Fruit fly (Drosophila melanogaster) whole organism, embryonic: ENCODE data around the gene Fatp1.

ENCODE experiments used
- CG6654 ChIP-seq: fragments of 200-800 bp; sonication (Bioruptor generic); optimal IDR thresholded peaks from 2 replicates; lab custom pipeline; 2017; ENCODE audit warnings: missing biosample characterization, mild to moderate bottlenecking, missing genetic modification characterization
- gt ChIP-seq: fragments of 200-800 bp; sonication (Bioruptor generic); IDR thresholded peaks from 2 replicates; pipeline ENCODE4 v1.3.6; 2022; ENCODE audit warnings: missing biosample characterization, missing genetic modification characterization

DNA sequence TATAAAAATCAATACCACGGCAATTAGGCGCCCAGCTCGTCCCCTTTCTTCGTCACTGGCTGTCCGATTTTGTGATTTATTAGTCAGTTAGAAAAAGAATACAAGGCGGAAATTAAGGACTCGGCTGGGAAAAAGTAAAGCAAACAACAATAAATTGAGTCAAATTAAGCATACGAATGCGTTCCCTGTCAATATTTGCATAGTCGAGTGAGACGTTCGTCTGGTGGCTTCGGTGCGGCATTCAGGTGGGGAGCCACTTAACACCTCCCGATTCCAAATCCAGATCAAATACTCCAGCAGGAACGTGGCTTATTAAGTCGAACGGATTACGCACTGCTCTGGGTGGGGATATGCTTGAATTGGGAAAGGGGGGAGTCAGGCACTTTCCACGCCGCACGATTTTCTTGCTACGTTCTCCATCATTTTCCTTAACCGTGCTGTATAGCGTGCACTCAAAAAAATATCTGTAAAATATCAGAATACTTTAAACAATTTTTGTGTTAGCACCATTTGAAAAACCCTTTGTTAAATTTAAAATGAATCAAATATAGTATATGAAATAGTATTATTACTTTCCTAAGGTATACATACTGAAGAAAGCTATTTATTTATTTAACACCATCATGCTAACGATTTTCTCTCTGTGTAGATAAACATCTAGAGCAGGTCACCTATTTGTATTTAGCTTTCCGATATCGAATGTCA is 26.2 kb upstream of the Fatp1 start:
- TF ChIP-seq CG6654 (GFP tag; lab: Kevin White, UChicago) (no peak), gt (no peak)
